Worm (Caenorhabditis elegans) whole organism, midembryonic: ENCODE data around the gene swt-3.
"Not testable (repeated sequence)": the region's sequence is repeated elsewhere in the genome, so short reads cannot be mapped to it uniquely, and the experiment has no call there.

Source experiments
- T22C8.4 ChIP-seq: fragments of 200-800 bp; sonication (Bioruptor generic); IDR thresholded peaks from 2 replicates; pipeline ENCODE4 v1.3.6; 2022; ENCODE audit warnings: missing genetic modification characterization, missing compliant biosample characterization
- cog-1 ChIP-seq: sonication (generic microtip); optimal IDR thresholded peaks from 2 replicates; lab custom pipeline; 2016; ENCODE audit warnings: missing genetic modification characterization, missing compliant biosample characterization
- flt-1 ChIP-seq: fragments of 200-800 bp; sonication (Bioruptor generic); IDR thresholded peaks from 2 replicates; pipeline ENCODE4 v1.3.6; 2022; ENCODE audit warnings: missing genetic modification characterization, missing compliant biosample characterization
- klf-2 ChIP-seq: fragments of 200-800 bp; sonication (Bioruptor generic); conservative IDR thresholded peaks from 2 replicates; pipeline ENCODE4 v1.3.6; 2022; ENCODE audit warnings: missing genetic modification reagents, missing genetic modification characterization, missing compliant biosample characterization
- med-1 ChIP-seq: sonication (generic microtip); optimal IDR thresholded peaks from 2 replicates; lab custom pipeline; 2017; ENCODE audit warnings: missing genetic modification characterization, mild to moderate bottlenecking, missing compliant biosample characterization, antibody characterized with exemption, missing genetic modification reagents; ENCODE audit not compliant: insufficient read depth
- ref-1 ChIP-seq: fragments of 200-800 bp; sonication (Bioruptor generic); conservative IDR thresholded peaks from 2 replicates; pipeline ENCODE4 v1.3.6; 2022; ENCODE audit warnings: missing genetic modification reagents, missing genetic modification characterization, missing compliant biosample characterization
- tab-1 ChIP-seq: fragments of 200-800 bp; sonication (Bioruptor generic); IDR thresholded peaks from 2 replicates; pipeline ENCODE4 v1.3.6; 2022; ENCODE audit warnings: missing genetic modification characterization, missing compliant biosample characterization
- ztf-23 ChIP-seq: fragments of 200-800 bp; sonication (Bioruptor generic); IDR thresholded peaks from 2 replicates; pipeline ENCODE4 v1.3.6; 2022; ENCODE audit warnings: missing genetic modification reagents, missing genetic modification characterization, missing compliant biosample characterization
- ztf-29 ChIP-seq: fragments of 200-800 bp; sonication (Bioruptor generic); IDR thresholded peaks from 2 replicates; pipeline ENCODE4 v1.3.6; 2022; ENCODE audit warnings: missing genetic modification reagents, missing genetic modification characterization, missing compliant biosample characterization

Gene swt-3

ce11 chrIV:10751740-10752139 is 28.7 kb downstream of the swt-3 start, which contains the start of gene T25B9.2:
TSS of gene T25B9.2 (minus strand) at chrIV:10751840.
- not testable (repeated sequence) for TF ChIP-seq flt-1 (GFP tag; lab: Robert Waterston, UW); ztf-29 (GFP tag; lab: Robert Waterston, UW); med-1 (GFP tag; lab: Kevin White, UChicago)

- TF ChIP-seq ztf-23 (GFP tag; lab: Robert Waterston, UW) (no peak), ref-1 (GFP tag; lab: Robert Waterston, UW) (no peak), flt-1 (GFP tag; lab: Robert Waterston, UW) (no peak), med-1 (GFP tag; lab: Kevin White, UChicago) (no peak), tab-1 (GFP tag; lab: Robert Waterston, UW) (no peak), T22C8.4 (no peak), cog-1 (no peak), klf-2 (GFP tag; lab: Robert Waterston, UW) (no peak), ztf-29 (GFP tag; lab: Robert Waterston, UW) (no peak)
Measured at ce11 chrIV:10750041-10750440, 30.4 kb downstream of the swt-3 start, which contains the start of gene T25B9.1. TSS of gene T25B9.1 (minus strand) at chrIV:10750141.

ce11 chrIV:10745332-10745731 is 35.2 kb downstream of the swt-3 start:
- TF ChIP-seq med-1 (GFP tag; lab: Kevin White, UChicago) (no peak), tab-1 (GFP tag; lab: Robert Waterston, UW) (no peak), ztf-23 (GFP tag; lab: Robert Waterston, UW) (no peak), ztf-29 (GFP tag; lab: Robert Waterston, UW) (no peak), T22C8.4 (no peak), flt-1 (GFP tag; lab: Robert Waterston, UW) (no peak), cog-1 (no peak), klf-2 (GFP tag; lab: Robert Waterston, UW) (no peak), ref-1 (GFP tag; lab: Robert Waterston, UW) (no peak)

- no peak for TF ChIP-seq ztf-23 (GFP tag; lab: Robert Waterston, UW)
- no peak for TF ChIP-seq tab-1 (GFP tag; lab: Robert Waterston, UW)
Measured at ce11 chrIV:10744475-10744874, 36.0 kb downstream of the swt-3 start, which contains the start of gene T25B9.3. TSS of gene T25B9.3 (plus strand) at chrIV:10744775.

ce11 chrIV:10738328-10738727 is 42.2 kb downstream of the swt-3 start, which contains the start of gene ssp-34:
TSS of gene ssp-34 (minus strand) at chrIV:10738602.
- TF ChIP-seq tab-1 (GFP tag; lab: Robert Waterston, UW) (no peak), ref-1 (GFP tag; lab: Robert Waterston, UW) (no peak), klf-2 (GFP tag; lab: Robert Waterston, UW) (no peak), ztf-23 (GFP tag; lab: Robert Waterston, UW) (no peak), cog-1 (no peak), flt-1 (GFP tag; lab: Robert Waterston, UW) (no peak), med-1 (GFP tag; lab: Kevin White, UChicago) (no peak), T22C8.4 (no peak), ztf-29 (GFP tag; lab: Robert Waterston, UW) (no peak)

ce11 chrIV:10737011-10737553 is 43.4 kb downstream of the swt-3 start, which contains the start of gene grl-21:
TSS of gene grl-21 (plus strand) at chrIV:10737474.
- TF ChIP-seq T22C8.4 (no peak), ztf-23 (GFP tag; lab: Robert Waterston, UW) (no peak), tab-1 (GFP tag; lab: Robert Waterston, UW) (no peak), flt-1 (GFP tag; lab: Robert Waterston, UW) (no peak), cog-1 (no peak), ztf-29 (GFP tag; lab: Robert Waterston, UW) (no peak), klf-2 (GFP tag; lab: Robert Waterston, UW) (no peak), med-1 (GFP tag; lab: Kevin White, UChicago) (no peak), ref-1 (GFP tag; lab: Robert Waterston, UW) (no peak)

ce11 chrIV:10734527-10735436 is 45.7 kb downstream of the swt-3 start, which contains the start of the genes orc-5 and cyb-1:
TSS of gene orc-5 (minus strand) at chrIV:10734588.
TSS of gene cyb-1 (plus strand) at chrIV:10735216.
- TF ChIP-seq T22C8.4: peak; percentile 68
- no peak for TF ChIP-seq flt-1 (GFP tag; lab: Robert Waterston, UW)
